Fruit fly (Drosophila melanogaster) whole organism, prepupa: Measurements from ENCODE around the gene term.

Source experiments
- CG10631 ChIP-seq: fragments of 200-800 bp; sonication (Bioruptor generic); optimal IDR thresholded peaks from 2 replicates; lab custom pipeline; 2016; ENCODE audit warnings: missing biosample characterization, missing genetic modification characterization
- CG10669 ChIP-seq: fragments of 200-800 bp; sonication (Bioruptor generic); optimal IDR thresholded peaks from 3 replicates; lab custom pipeline; 2018; ENCODE audit warnings: missing biosample characterization, mild to moderate bottlenecking, missing genetic modification characterization, moderate library complexity
- CG11294 ChIP-seq: fragments of 200-800 bp; sonication (Bioruptor generic); IDR thresholded peaks from 2 replicates; pipeline ENCODE4 v1.3.6; 2022; ENCODE audit warnings: missing biosample characterization, missing genetic modification characterization
- CG1621 ChIP-seq: fragments of 200-800 bp; sonication (Bioruptor generic); optimal IDR thresholded peaks from 3 replicates; lab custom pipeline; 2018; ENCODE audit warnings: missing biosample characterization, mild to moderate bottlenecking, missing genetic modification characterization
- CG16779 ChIP-seq: fragments of 200-800 bp; sonication (Bioruptor generic); optimal IDR thresholded peaks from 3 replicates; lab custom pipeline; 2017; ENCODE audit warnings: missing biosample characterization, mild to moderate bottlenecking, missing genetic modification characterization
- CG3032 ChIP-seq: fragments of 200-800 bp; optimal IDR thresholded peaks from 2 replicates; lab custom pipeline; 2019; ENCODE audit warnings: missing biosample characterization, mild to moderate bottlenecking, missing genetic modification characterization, moderate library complexity
- CG32006 ChIP-seq: fragments of 200-800 bp; sonication (Bioruptor generic); optimal IDR thresholded peaks from 3 replicates; lab custom pipeline; 2017; ENCODE audit warnings: missing biosample characterization, mild to moderate bottlenecking, missing genetic modification characterization
- CG34406 ChIP-seq: fragments of 200-800 bp; sonication (Bioruptor generic); optimal IDR thresholded peaks from 3 replicates; lab custom pipeline; 2016; ENCODE audit warnings: missing biosample characterization, missing genetic modification characterization
- CG3919 ChIP-seq: fragments of 200-800 bp; sonication (Bioruptor generic); optimal IDR thresholded peaks from 3 replicates; lab custom pipeline; 2016; ENCODE audit warnings: missing biosample characterization, missing genetic modification characterization
- CG4318 ChIP-seq: fragments of 200-800 bp; sonication (Bioruptor generic); optimal IDR thresholded peaks from 3 replicates; lab custom pipeline; 2017; ENCODE audit warnings: missing biosample characterization, mild to moderate bottlenecking, missing genetic modification characterization
- CG6163 ChIP-seq: fragments of 200-800 bp; sonication (Bioruptor generic); IDR thresholded peaks from 3 replicates; pipeline ENCODE4 v1.3.6; 2022; ENCODE audit warnings: missing biosample characterization, missing genetic modification characterization
- CG6276 ChIP-seq: fragments of 200-800 bp; sonication (Bioruptor generic); optimal IDR thresholded peaks from 2 replicates; lab custom pipeline; 2017; ENCODE audit warnings: missing biosample characterization, mild to moderate bottlenecking, missing genetic modification characterization
- CG6792 ChIP-seq: fragments of 200-800 bp; sonication (Bioruptor generic); optimal IDR thresholded peaks from 3 replicates; lab custom pipeline; 2016; ENCODE audit warnings: missing biosample characterization, missing genetic modification characterization
- CG6808 ChIP-seq: fragments of 200-800 bp; sonication (Bioruptor generic); optimal IDR thresholded peaks from 3 replicates; lab custom pipeline; 2017; ENCODE audit warnings: missing biosample characterization, missing genetic modification characterization, mild to moderate bottlenecking, moderate library complexity, missing genetic modification reagents
- CG7368 ChIP-seq: fragments of 200-800 bp; sonication (Bioruptor generic); optimal IDR thresholded peaks from 3 replicates; lab custom pipeline; 2016; ENCODE audit warnings: missing biosample characterization, missing genetic modification characterization
- CG8119 ChIP-seq: fragments of 200-800 bp; sonication (Bioruptor generic); IDR thresholded peaks from 3 replicates; pipeline ENCODE4 v1.3.6; 2022; ENCODE audit warnings: missing biosample characterization, missing genetic modification characterization
- CG8319 ChIP-seq: fragments of 200-800 bp; sonication (Bioruptor generic); optimal IDR thresholded peaks from 3 replicates; lab custom pipeline; 2016; ENCODE audit warnings: missing biosample characterization, missing genetic modification characterization
- CG8632 ChIP-seq: fragments of 200-800 bp; sonication (Bioruptor generic); optimal IDR thresholded peaks from 3 replicates; lab custom pipeline; 2016; ENCODE audit warnings: missing biosample characterization, missing genetic modification characterization
- Eip78C ChIP-seq: fragments of 200-800 bp; sonication (Bioruptor generic); peaks from one replicate; lab custom pipeline; 2016; ENCODE audit warnings: missing biosample characterization, missing genetic modification characterization
- Eip93F ChIP-seq: fragments of 200-800 bp; sonication (Bioruptor generic); optimal IDR thresholded peaks from 2 replicates; lab custom pipeline; 2016; ENCODE audit warnings: missing biosample characterization, mild to moderate bottlenecking, missing genetic modification characterization
- Ets21C ChIP-seq: fragments of 200-800 bp; sonication (Bioruptor generic); optimal IDR thresholded peaks from 3 replicates; lab custom pipeline; 2016; ENCODE audit warnings: missing biosample characterization, missing genetic modification characterization
- Ets96B ChIP-seq: fragments of 200-800 bp; optimal IDR thresholded peaks from 2 replicates; lab custom pipeline; 2019; ENCODE audit warnings: missing biosample characterization, mild to moderate bottlenecking, missing genetic modification characterization, moderate library complexity
- Gug ChIP-seq: fragments of 200-800 bp; sonication (Bioruptor generic); IDR thresholded peaks from 2 replicates; pipeline ENCODE4 v1.3.6; 2022; ENCODE audit warnings: missing biosample characterization, missing genetic modification characterization
- Hr38 ChIP-seq: sonication (Bioruptor generic); optimal IDR thresholded peaks from 2 replicates; lab custom pipeline; 2016; ENCODE audit warnings: missing biosample characterization, missing genetic modification characterization
- Hr4 ChIP-seq: fragments of 200-800 bp; sonication (Bioruptor generic); optimal IDR thresholded peaks from 3 replicates; lab custom pipeline; 2016; ENCODE audit warnings: missing biosample characterization, missing genetic modification characterization
- OdsH ChIP-seq: fragments of 200-800 bp; sonication (Bioruptor generic); optimal IDR thresholded peaks from 3 replicates; lab custom pipeline; 2016; ENCODE audit warnings: missing biosample characterization, missing genetic modification characterization
- Sox102F ChIP-seq: fragments of 200-800 bp; sonication (Bioruptor generic); optimal IDR thresholded peaks from 2 replicates; lab custom pipeline; 2016; ENCODE audit warnings: missing biosample characterization, mild to moderate bottlenecking, missing genetic modification characterization
- dac ChIP-seq: fragments of 200-800 bp; sonication (Bioruptor generic); optimal IDR thresholded peaks from 2 replicates; lab custom pipeline; 2017; ENCODE audit warnings: missing biosample characterization, mild to moderate bottlenecking, missing genetic modification characterization
- eg ChIP-seq: fragments of 200-800 bp; sonication (Bioruptor generic); IDR thresholded peaks from 3 replicates; pipeline ENCODE4 v1.3.6; 2022; ENCODE audit warnings: missing biosample characterization, missing genetic modification characterization
- esn ChIP-seq: fragments of 200-800 bp; sonication (Bioruptor generic); optimal IDR thresholded peaks from 2 replicates; lab custom pipeline; 2016; ENCODE audit warnings: missing biosample characterization, mild to moderate bottlenecking, missing genetic modification characterization, moderate library complexity
- fd59A ChIP-seq: fragments of 200-800 bp; sonication (Bioruptor generic); optimal IDR thresholded peaks from 2 replicates; lab custom pipeline; 2017; ENCODE audit warnings: missing biosample characterization, mild to moderate bottlenecking, missing genetic modification characterization, missing genetic modification reagents
- fd85E ChIP-seq: fragments of 200-800 bp; sonication (Bioruptor generic); optimal IDR thresholded peaks from 3 replicates; lab custom pipeline; 2016; ENCODE audit warnings: missing biosample characterization, missing genetic modification characterization
- fkh ChIP-seq: fragments of 200-800 bp; sonication (Bioruptor generic); optimal IDR thresholded peaks from 3 replicates; lab custom pipeline; 2017; ENCODE audit warnings: missing biosample characterization, mild to moderate bottlenecking, missing genetic modification characterization, moderate library complexity
- net ChIP-seq: fragments of 200-800 bp; sonication (Bioruptor generic); optimal IDR thresholded peaks from 3 replicates; lab custom pipeline; 2016; ENCODE audit warnings: missing biosample characterization, missing genetic modification characterization
- pdm3 ChIP-seq: fragments of 200-800 bp; sonication (Bioruptor generic); optimal IDR thresholded peaks from 3 replicates; lab custom pipeline; 2016; ENCODE audit warnings: missing biosample characterization, missing genetic modification characterization
- spab ChIP-seq: fragments of 200-800 bp; sonication (Bioruptor generic); optimal IDR thresholded peaks from 2 replicates; lab custom pipeline; 2017; ENCODE audit warnings: missing biosample characterization, mild to moderate bottlenecking, missing genetic modification characterization, missing genetic modification reagents
- svp ChIP-seq: fragments of 200-800 bp; sonication (Bioruptor generic); peaks from one replicate; lab custom pipeline; 2016; ENCODE audit warnings: missing biosample characterization, missing genetic modification characterization
- vri ChIP-seq: fragments of 200-800 bp; sonication (Bioruptor generic); optimal IDR thresholded peaks from 3 replicates; lab custom pipeline; 2016; ENCODE audit warnings: missing biosample characterization, mild to moderate bottlenecking, missing genetic modification characterization

The term gene

dm6 chr3L:18605172-18605571, 11.6 kb upstream of the term start, which contains the start of gene CG18233:
CG18233 (plus strand) TSS chr3L:18605472.
- no peak for TF ChIP-seq vri (GFP tag; lab: Kevin White, UChicago)
- TF ChIP-seq Hr38 (GFP tag; lab: Kevin White, UChicago), result no peak
- TF ChIP-seq Eip93F (GFP tag; lab: Kevin White, UChicago), result no peak
- no peak for TF ChIP-seq CG34406 (GFP tag; lab: Kevin White, UChicago)
- no peak for TF ChIP-seq CG10669 (GFP tag; lab: Kevin White, UChicago)
- no peak for TF ChIP-seq Gug (GFP tag; lab: Robert Waterston, UW)
- no peak for TF ChIP-seq fd85E (GFP tag; lab: Kevin White, UChicago)
- TF ChIP-seq CG6792 (GFP tag; lab: Kevin White, UChicago), result no peak
- no peak for TF ChIP-seq CG7368
- no peak for TF ChIP-seq Eip78C (GFP tag; lab: Kevin White, UChicago)
- TF ChIP-seq OdsH (GFP tag; lab: Kevin White, UChicago), result no peak
- TF ChIP-seq CG10631 (GFP tag; lab: Kevin White, UChicago), result no peak
- TF ChIP-seq Sox102F (GFP tag; lab: Kevin White, UChicago), result no peak
- no peak for TF ChIP-seq Ets21C (GFP tag; lab: Kevin White, UChicago)
- no peak for TF ChIP-seq svp (GFP tag; lab: Kevin White, UChicago)
- TF ChIP-seq CG11294 (GFP tag; lab: Robert Waterston, UW), result no peak
- TF ChIP-seq dac, result no peak
- TF ChIP-seq CG1621 (tag; lab: Kevin White, UChicago), result no peak
- no peak for TF ChIP-seq CG6163 (GFP tag; lab: Robert Waterston, UW)
- TF ChIP-seq CG3919 (GFP tag; lab: Kevin White, UChicago), result no peak

DNA sequence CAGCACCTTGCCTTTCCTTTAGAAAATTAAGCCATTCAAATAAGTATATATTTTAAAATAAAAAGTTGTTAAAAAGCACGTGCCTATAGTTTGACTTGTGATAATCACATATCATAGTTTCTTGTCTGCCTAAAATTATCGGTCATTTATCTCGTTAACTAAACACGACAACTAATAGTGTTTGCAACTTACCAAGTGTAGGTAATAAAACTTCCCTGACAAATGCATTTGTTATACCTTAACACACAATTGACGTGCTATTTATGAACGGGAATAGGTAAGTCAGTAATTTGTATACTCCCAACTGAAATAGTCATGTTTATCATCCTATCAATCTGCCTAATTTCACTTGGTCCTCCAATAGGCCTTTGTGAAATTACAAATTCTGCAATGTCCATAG, 9.6 kb upstream of the term start, which contains the start of gene CG18234:
Gene CG18234, plus strand, starts transcription at position 301 of the 400 bp plus-strand sequence.
- TF ChIP-seq net (GFP tag; lab: Kevin White, UChicago) (no peak), eg (GFP tag; lab: Robert Waterston, UW) (no peak), CG8119 (no peak), CG10669 (GFP tag; lab: Kevin White, UChicago) (no peak), CG4318 (GFP tag; lab: Kevin White, UChicago) (no peak), CG6276 (GFP tag; lab: Kevin White, UChicago) (no peak), Hr4 (GFP tag; lab: Kevin White, UChicago) (no peak), Ets96B (tag; lab: Kevin White, UChicago) (no peak), CG3032 (tag; lab: Kevin White, UChicago) (no peak), fd59A (GFP tag; lab: Kevin White, UChicago) (no peak)

dm6 chr3L:18588387-18588786, 5.2 kb downstream of the term start, which contains the start of gene CG7271:
CG7271 (plus strand) TSS chr3L:18588759.
- TF ChIP-seq esn (GFP tag; lab: Kevin White, UChicago) (no peak), Hr38 (GFP tag; lab: Kevin White, UChicago) (no peak), Ets96B (tag; lab: Kevin White, UChicago) (no peak), CG8632 (GFP tag; lab: Kevin White, UChicago) (no peak), spab (GFP tag; lab: Kevin White, UChicago) (no peak), fkh (GFP tag; lab: Kevin White, UChicago) (no peak), CG8319 (no peak), pdm3 (GFP tag; lab: Kevin White, UChicago) (no peak), CG6808 (no peak), CG16779 (tag; lab: Kevin White, UChicago) (no peak), CG32006 (no peak)
